Worm (Caenorhabditis elegans): ENCODE data around the gene ets-6.
A peak's percentile ranks its signal among the peaks of the same experiment; 100 is the strongest.

ets-6 gene

ce11 chrV:7548017-7548416, 32.3 kb downstream of the ets-6 start:
- no peak for TF ChIP-seq ama-1 (optimal IDR thresholded peaks at IDR 0.05)
- no peak for TF ChIP-seq ceh-16 (tag; optimal IDR thresholded peaks at IDR 0.05)
- TF ChIP-seq egl-27 (tag; optimal IDR thresholded peaks at IDR 0.05): no peak
- TF ChIP-seq sma-9 (GFP tag; optimal IDR thresholded peaks at IDR 0.05): peak; percentile 52
- no peak for TF ChIP-seq sma-9 (tag; optimal IDR thresholded peaks at IDR 0.05)

- TF ChIP-seq F13H6.1 (tag; optimal IDR thresholded peaks at IDR 0.05): no peak
- no peak for TF ChIP-seq ZK546.5 (tag; optimal IDR thresholded peaks at IDR 0.05)
Measured at ce11 chrV:7547479-7547878, 32.9 kb downstream of the ets-6 start, which contains the start of gene ftn-1. Gene ftn-1, minus strand, starts transcription at chrV:7547579.

ce11 chrV:7545187-7545586, 35.2 kb downstream of the ets-6 start, which contains the start of the genes C54F6.19 and nhx-3:
Gene C54F6.19, plus strand, starts transcription at chrV:7545487.
Gene nhx-3, minus strand, starts transcription at chrV:7545523.
- TF ChIP-seq alr-1 (tag; optimal IDR thresholded peaks at IDR 0.05): no peak
- no peak for TF ChIP-seq blmp-1 (tag; optimal IDR thresholded peaks at IDR 0.05; ENCODE audit: insufficient read depth)
- TF ChIP-seq aly-2 (tag; optimal IDR thresholded peaks at IDR 0.05): no peak
- no peak for TF ChIP-seq ceh-16 (tag; optimal IDR thresholded peaks at IDR 0.05)
- TF ChIP-seq nhr-11 (tag; optimal IDR thresholded peaks at IDR 0.05): no peak
- no peak for TF ChIP-seq Y55F3AM.14 (GFP tag; optimal IDR thresholded peaks at IDR 0.05)

- TF ChIP-seq sma-9 (GFP tag; optimal IDR thresholded peaks at IDR 0.05) (peak; percentile 2), sma-9 (tag; optimal IDR thresholded peaks at IDR 0.05) (no peak), nhr-21 (tag; optimal IDR thresholded peaks at IDR 0.05) (peak; percentile 69), nhr-10 (tag; optimal IDR thresholded peaks at IDR 0.05) (no peak)
Measured at ce11 chrV:7543728-7544127, 36.6 kb downstream of the ets-6 start.

ce11 chrV:7539015-7539414, 41.3 kb downstream of the ets-6 start, which contains the start of gene srh-268:
Gene srh-268, plus strand, starts transcription at chrV:7539315.
- TF ChIP-seq fos-1 (tag; optimal IDR thresholded peaks at IDR 0.05): no peak
- TF ChIP-seq mdl-1 (tag; optimal IDR thresholded peaks at IDR 0.05): no peak
- no peak for TF ChIP-seq dmd-4 (tag; optimal IDR thresholded peaks at IDR 0.05)
- TF ChIP-seq Y55F3AM.14 (GFP tag; optimal IDR thresholded peaks at IDR 0.05): no peak
- TF ChIP-seq ztf-4 (tag; optimal IDR thresholded peaks at IDR 0.05): no peak
- no peak for TF ChIP-seq nhr-11 (tag; optimal IDR thresholded peaks at IDR 0.05)
- no peak for TF ChIP-seq nhr-21 (tag; optimal IDR thresholded peaks at IDR 0.05)
- TF ChIP-seq gmeb-1 (tag; optimal IDR thresholded peaks at IDR 0.05): no peak

- TF ChIP-seq mbf-1 (tag; optimal IDR thresholded peaks at IDR 0.05) (no peak), egl-27 (tag; optimal IDR thresholded peaks at IDR 0.05) (no peak), ztf-11 (tag; optimal IDR thresholded peaks at IDR 0.05) (no peak), skn-1 (tag; optimal IDR thresholded peaks at IDR 0.05) (no peak), crh-2 (tag; optimal IDR thresholded peaks at IDR 0.05) (no peak), blmp-1 (tag; optimal IDR thresholded peaks at IDR 0.05; ENCODE audit: insufficient read depth) (no peak), gmeb-1 (tag; optimal IDR thresholded peaks at IDR 0.05) (no peak), mdl-1 (tag; optimal IDR thresholded peaks at IDR 0.05) (no peak), ceh-82 (tag; optimal IDR thresholded peaks at IDR 0.05) (no peak), aly-2 (tag; optimal IDR thresholded peaks at IDR 0.05) (no peak), nhr-11 (tag; optimal IDR thresholded peaks at IDR 0.05) (no peak), sma-3 (GFP tag; optimal IDR thresholded peaks at IDR 0.05) (no peak), sem-4 (tag; optimal IDR thresholded peaks at IDR 0.05) (no peak), lin-13 (GFP tag; optimal IDR thresholded peaks at IDR 0.05) (no peak), fos-1 (tag; optimal IDR thresholded peaks at IDR 0.05) (no peak), peb-1 (tag; optimal IDR thresholded peaks at IDR 0.05) (no peak), nhr-77 (tag; optimal IDR thresholded peaks at IDR 0.05) (no peak), lin-39 (tag; optimal IDR thresholded peaks at IDR 0.05) (no peak), nhr-6 (tag; optimal IDR thresholded peaks at IDR 0.05) (no peak), nhr-23 (tag; optimal IDR thresholded peaks at IDR 0.05) (no peak)
Measured at ce11 chrV:7538018-7538417, 42.3 kb downstream of the ets-6 start, which contains the start of gene C54F6.12. Gene C54F6.12, minus strand, starts transcription at chrV:7538118.

- TF ChIP-seq sem-4 (tag; optimal IDR thresholded peaks at IDR 0.05) (no peak), egl-27 (tag; optimal IDR thresholded peaks at IDR 0.05) (no peak), nhr-23 (tag; optimal IDR thresholded peaks at IDR 0.05) (no peak), ztf-4 (tag; optimal IDR thresholded peaks at IDR 0.05) (no peak), fos-1 (tag; optimal IDR thresholded peaks at IDR 0.05) (no peak), nhr-237 (tag; optimal IDR thresholded peaks at IDR 0.05) (no peak)
Measured at ce11 chrV:7532947-7533346, 47.4 kb downstream of the ets-6 start, which contains the start of gene C54F6.3. Gene C54F6.3, plus strand, starts transcription at chrV:7533247.
